Fruit fly (Drosophila melanogaster): ENCODE measurements around the gene Pcyt2.

The Pcyt2 gene

dm6 chr3L:1516631-1517273, 36.5 kb upstream of the Pcyt2 start, which contains the start of gene cue:
Gene cue, minus strand, starts transcription at chr3L:1517271.
- no peak for TF ChIP-seq dmrt11E (tag; optimal IDR thresholded peaks at IDR 0.05)
- TF ChIP-seq seq (GFP tag; IDR thresholded peaks at IDR 0.05) = 0 out of 2 replicates have a peak, but pooled peaks have one; percentile 6
- TF ChIP-seq MTF-1 (GFP tag; optimal IDR thresholded peaks at IDR 0.05; ENCODE audit: borderline replicate concordance) = peak; percentile 38
- TF ChIP-seq Taf1 (GFP tag; IDR thresholded peaks at IDR 0.05) = 0 out of 2 replicates have a peak, but pooled peaks have one; percentile 6
- no peak for TF ChIP-seq Usf (GFP tag; optimal IDR thresholded peaks at IDR 0.05)
- peak; percentile 17 for TF ChIP-seq Elba2 (GFP tag; optimal IDR thresholded peaks at IDR 0.05)
- TF ChIP-seq chm (GFP tag; IDR thresholded peaks at IDR 0.05) = 0 out of 2 replicates have a peak, but pooled peaks have one; percentile 14
- peak; percentile 63 for TF ChIP-seq CG15514 (GFP tag; optimal IDR thresholded peaks at IDR 0.05)
- TF ChIP-seq CG34422 (GFP tag; IDR thresholded peaks at IDR 0.05) = 0 out of 3 replicates have a peak, but pooled peaks have one; percentile 41
- peak; percentile 21 for TF ChIP-seq bigmax (GFP tag; optimal IDR thresholded peaks at IDR 0.05)
- TF ChIP-seq D (optimal IDR thresholded peaks at IDR 0.05) = peak; percentile 51
- TF ChIP-seq D (GFP tag; optimal IDR thresholded peaks at IDR 0.05) = no peak
- no peak for TF ChIP-seq CG32532 (GFP tag; IDR thresholded peaks at IDR 0.05)
- TF ChIP-seq CG12769 (tag; optimal IDR thresholded peaks at IDR 0.05) = peak; percentile 37
- TF ChIP-seq ftz-f1 (GFP tag; optimal IDR thresholded peaks at IDR 0.05) = peak; percentile 53
- TF ChIP-seq tio (GFP tag; optimal IDR thresholded peaks at IDR 0.05) = no peak
- peak; percentile 43 for TF ChIP-seq MESR4 (GFP tag; optimal IDR thresholded peaks at IDR 0.05)
- peak; percentile 70 for TF ChIP-seq Jarid2 (GFP tag; optimal IDR thresholded peaks at IDR 0.05)
- TF ChIP-seq disco-r (GFP tag; optimal IDR thresholded peaks at IDR 0.05) = no peak
- TF ChIP-seq CG6854 (GFP tag; optimal IDR thresholded peaks at IDR 0.05) = no peak
- TF ChIP-seq cg (GFP tag; optimal IDR thresholded peaks at IDR 0.05) = peak; percentile 26
- TF ChIP-seq chinmo (GFP tag; IDR thresholded peaks at IDR 0.05; ENCODE audit: partially characterized antibody) = 0 out of 4 replicates have a peak, but pooled peaks have one; percentile 18
- 0 out of 3 replicates have a peak, but pooled peaks have one; percentile 16 for TF ChIP-seq otp (GFP tag; IDR thresholded peaks at IDR 0.05)
- TF ChIP-seq kah (GFP tag; optimal IDR thresholded peaks at IDR 0.05) = peak; percentile 56
- TF ChIP-seq crp (GFP tag; optimal IDR thresholded peaks at IDR 0.05) = peak in 1 of 2 experiments; percentile 33
- TF ChIP-seq CG15479 (GFP tag; optimal IDR thresholded peaks at IDR 0.05) = peak; percentile 48
- peak; percentile 15; the same call in 1 of the 2 replicates for TF ChIP-seq Atf6 (GFP tag; IDR thresholded peaks at IDR 0.05)
- no peak; the same call in 1 of the 2 replicates for TF ChIP-seq Dref (GFP tag; IDR thresholded peaks at IDR 0.05)
- no peak for TF ChIP-seq CG8290 (GFP tag; optimal IDR thresholded peaks at IDR 0.05)
- TF ChIP-seq CG8290 (tag; optimal IDR thresholded peaks at IDR 0.05) = peak in 1 of 2 experiments; percentile 14
- peak; percentile 75; the same call in 2 of the 3 replicates for TF ChIP-seq CG6175 (GFP tag; IDR thresholded peaks at IDR 0.05)
- peak in 1 of 2 experiments; percentile 97 for TF ChIP-seq Pdp1 (GFP tag; optimal IDR thresholded peaks at IDR 0.05)
- no peak for TF ChIP-seq CG17359 (tag; optimal IDR thresholded peaks at IDR 0.05)
- TF ChIP-seq hbn (GFP tag; IDR thresholded peaks at IDR 0.05; ENCODE audit: partially characterized antibody) = no peak
- no peak for TF ChIP-seq kni (GFP tag; optimal IDR thresholded peaks at IDR 0.05)
- TF ChIP-seq Ets65A (GFP tag) = peak; percentile 70
- TF ChIP-seq CG10274 (GFP tag; optimal IDR thresholded peaks at IDR 0.05) = peak; percentile 96
- peak; percentile 60; the same call in 2 of the 3 replicates for TF ChIP-seq so (GFP tag; IDR thresholded peaks at IDR 0.05)
- no peak for TF ChIP-seq CG15011 (GFP tag; optimal IDR thresholded peaks at IDR 0.05)

Data from whole organism, embryonic.